Worm (Caenorhabditis elegans): ENCODE data around the gene F59D12.2.

DNA sequence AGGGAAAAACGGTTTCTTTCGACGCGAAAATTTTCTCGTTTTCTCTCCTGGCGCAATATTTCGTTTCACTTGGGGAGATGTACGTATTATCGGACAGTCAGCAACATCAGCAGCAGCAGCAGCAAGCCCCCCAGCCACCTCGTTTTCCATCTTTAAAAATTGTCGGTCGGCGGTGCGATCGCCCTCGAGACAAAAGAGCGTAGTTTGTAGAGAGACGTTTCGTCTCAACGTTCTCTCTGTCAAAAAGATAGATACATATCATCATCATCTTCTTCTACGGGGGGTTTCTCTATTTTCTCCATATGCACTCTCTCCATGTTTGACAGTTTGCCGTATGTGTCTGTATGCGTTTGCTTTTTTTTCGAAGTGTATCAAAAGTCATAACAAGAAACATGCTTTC is 34.1 kb upstream of the F59D12.2 start:
- TF ChIP-seq zag-1 (tag; optimal IDR thresholded peaks at IDR 0.05) (no peak), mef-2 (tag; optimal IDR thresholded peaks at IDR 0.05) (no peak), ztf-4 (tag; optimal IDR thresholded peaks at IDR 0.05) (no peak)

All from whole organism, L1 larva.